Fruit fly (Drosophila melanogaster) whole organism, embryonic: Measurements from ENCODE around the gene CG15322.

Experiments used
- Abd-B ChIP-seq: fragments of 200-800 bp; sonication (Bioruptor generic); optimal IDR thresholded peaks from 2 replicates; lab custom pipeline; 2018; ENCODE audit warnings: missing biosample characterization, mild to moderate bottlenecking, missing genetic modification characterization, moderate library complexity
- CG10147 ChIP-seq: fragments of 200-800 bp; sonication (Bioruptor generic); optimal IDR thresholded peaks from 2 replicates; lab custom pipeline; 2019; ENCODE audit warnings: missing biosample characterization, mild to moderate bottlenecking, missing genetic modification characterization, moderate library complexity
- CG12219 ChIP-seq: fragments of 200-800 bp; sonication (Bioruptor generic); optimal IDR thresholded peaks from 3 replicates; lab custom pipeline; 2018; ENCODE audit warnings: missing biosample characterization, mild to moderate bottlenecking, missing genetic modification characterization
- CG12659 ChIP-seq: fragments of 200-800 bp; sonication (Bioruptor generic); optimal IDR thresholded peaks from 3 replicates; lab custom pipeline; 2017; ENCODE audit warnings: mild to moderate bottlenecking, missing biosample characterization, missing genetic modification reagents, missing genetic modification characterization
- CG13424 ChIP-seq: fragments of 200-800 bp; sonication (Bioruptor generic); optimal IDR thresholded peaks from 2 replicates; lab custom pipeline; 2019; ENCODE audit warnings: missing biosample characterization, mild to moderate bottlenecking, missing genetic modification characterization, moderate library complexity
- CG1603 ChIP-seq: fragments of 200-800 bp; sonication (Bioruptor generic); optimal IDR thresholded peaks from 2 replicates; lab custom pipeline; 2019; ENCODE audit warnings: missing biosample characterization, mild to moderate bottlenecking, missing genetic modification characterization, moderate library complexity
- CG17829 ChIP-seq: fragments of 200-800 bp; optimal IDR thresholded peaks from 2 replicates; lab custom pipeline; 2019; ENCODE audit warnings: missing biosample characterization, mild to moderate bottlenecking, missing genetic modification characterization, moderate library complexity
- CG2120 ChIP-seq: fragments of 200-800 bp; sonication (Bioruptor generic); optimal IDR thresholded peaks from 3 replicates; lab custom pipeline; 2016; ENCODE audit warnings: missing biosample characterization, missing genetic modification characterization
- CG2678 ChIP-seq: fragments of 200-800 bp; sonication (Bioruptor generic); optimal IDR thresholded peaks from 3 replicates; lab custom pipeline; 2019; ENCODE audit warnings: missing biosample characterization, mild to moderate bottlenecking, missing genetic modification characterization, moderate library complexity
- CG30020 ChIP-seq: fragments of 200-800 bp; optimal IDR thresholded peaks from 2 replicates; lab custom pipeline; 2019; ENCODE audit warnings: missing biosample characterization, mild to moderate bottlenecking, missing genetic modification characterization, moderate library complexity
- CG32532 ChIP-seq: fragments of 200-800 bp; sonication (Bioruptor generic); IDR thresholded peaks from 2 replicates; pipeline ENCODE4 v1.3.6; 2022; ENCODE audit warnings: missing biosample characterization, missing genetic modification characterization
- CG42726 ChIP-seq: fragments of 200-800 bp; sonication (Bioruptor generic); IDR thresholded peaks from 2 replicates; pipeline ENCODE4 v1.3.6; 2022; ENCODE audit warnings: missing biosample characterization, missing genetic modification characterization; ENCODE audit not compliant: partially characterized antibody
- CG4328 ChIP-seq: fragments of 200-800 bp; sonication (Bioruptor generic); optimal IDR thresholded peaks from 3 replicates; lab custom pipeline; 2017; ENCODE audit warnings: missing biosample characterization, missing genetic modification reagents, missing genetic modification characterization
- CG4617 ChIP-seq: fragments of 200-800 bp; sonication (Bioruptor generic); optimal IDR thresholded peaks from 3 replicates; lab custom pipeline; 2016; ENCODE audit warnings: missing biosample characterization, missing genetic modification characterization, borderline replicate concordance
- CG6272 ChIP-seq: fragments of 200-800 bp; sonication (Bioruptor generic); IDR thresholded peaks from 2 replicates; pipeline ENCODE4 v1.3.6; 2022; ENCODE audit warnings: missing biosample characterization, missing genetic modification characterization
- CG7839 ChIP-seq: fragments of 200-800 bp; sonication (Bioruptor generic); optimal IDR thresholded peaks from 3 replicates; lab custom pipeline; 2018; ENCODE audit warnings: missing biosample characterization, mild to moderate bottlenecking, missing genetic modification characterization, moderate library complexity
- CoRest ChIP-seq: fragments of 200-800 bp; sonication (Bioruptor generic); optimal IDR thresholded peaks from 3 replicates; lab custom pipeline; 2018; ENCODE audit warnings: missing biosample characterization, mild to moderate bottlenecking, missing genetic modification characterization, moderate library complexity
- Dbx ChIP-seq: fragments of 200-800 bp; sonication (Bioruptor generic); IDR thresholded peaks from 3 replicates; pipeline ENCODE4 v1.3.6; 2022; ENCODE audit warnings: missing biosample characterization, missing genetic modification characterization
- Dref ChIP-seq: fragments of 200-800 bp; sonication (Bioruptor generic); IDR thresholded peaks from 2 replicates; pipeline ENCODE4 v1.3.6; 2022; ENCODE audit warnings: missing biosample characterization, missing genetic modification characterization
- Ets97D ChIP-seq: fragments of 200-800 bp; sonication (Bioruptor generic); optimal IDR thresholded peaks from 3 replicates; lab custom pipeline; 2016; ENCODE audit warnings: missing biosample characterization, missing genetic modification characterization
- HLH4C ChIP-seq: fragments of 200-800 bp; sonication (Bioruptor generic); IDR thresholded peaks from 3 replicates; pipeline ENCODE4 v1.3.6; 2022; ENCODE audit warnings: missing biosample characterization, missing genetic modification characterization; ENCODE audit not compliant: partially characterized antibody
- HmgZ ChIP-seq: fragments of 200-800 bp; sonication (Bioruptor generic); optimal IDR thresholded peaks from 2 replicates; lab custom pipeline; 2018; ENCODE audit warnings: missing biosample characterization, mild to moderate bottlenecking, missing genetic modification characterization
- MBD-R2 ChIP-seq: fragments of 200-800 bp; sonication (Bioruptor generic); IDR thresholded peaks from 2 replicates; pipeline ENCODE4 v1.3.6; 2022; ENCODE audit warnings: missing biosample characterization, missing genetic modification characterization
- Med ChIP-seq: fragments of 200-800 bp; sonication (Bioruptor generic); peaks from one replicate; lab custom pipeline; 2016; ENCODE audit warnings: missing biosample characterization, missing genetic modification characterization, mild to moderate bottlenecking, inconsistent platforms, moderate library complexity
- NfI ChIP-seq: fragments of 200-800 bp; sonication (Bioruptor generic); optimal IDR thresholded peaks from 3 replicates; lab custom pipeline; 2018; ENCODE audit warnings: missing biosample characterization, mild to moderate bottlenecking, missing genetic modification characterization, moderate library complexity
- Oaz ChIP-seq: fragments of 200-800 bp; sonication (Bioruptor generic); IDR thresholded peaks from 2 replicates; pipeline ENCODE4 v1.3.6; 2022; ENCODE audit warnings: missing biosample characterization, missing genetic modification characterization
- Stat92E ChIP-seq, 3 experiments: fragments of >200 bp in 2 of 3; fragments of 200-800 bp in 1 of 3; sonication (Bioruptor generic) in 1 of 3; optimal IDR thresholded peaks; 2 replicates each; lab custom pipeline; 2017 to 2019; ENCODE audit warnings: missing biosample characterization in 3 of 3, missing genetic modification characterization in 3 of 3, mild to moderate bottlenecking in 1 of 3, moderate library complexity in 1 of 3
- ase ChIP-seq: fragments of 200-800 bp; sonication (Bioruptor generic); IDR thresholded peaks from 3 replicates; pipeline ENCODE4 v1.3.6; 2022; ENCODE audit warnings: missing biosample characterization, missing genetic modification characterization
- esg ChIP-seq: fragments of 200-800 bp; sonication (Bioruptor generic); conservative IDR thresholded peaks from 2 replicates; pipeline ENCODE4 v1.3.6; 2022; ENCODE audit warnings: missing biosample characterization, missing genetic modification characterization
- exex ChIP-seq: fragments of 200-800 bp; sonication (Bioruptor generic); optimal IDR thresholded peaks from 4 replicates; lab custom pipeline; 2018; ENCODE audit warnings: missing biosample characterization, mild to moderate bottlenecking, missing genetic modification characterization, moderate library complexity
- gfzf ChIP-seq: fragments of 200-800 bp; sonication (Bioruptor generic); optimal IDR thresholded peaks from 2 replicates; lab custom pipeline; 2016; ENCODE audit warnings: missing biosample characterization, mild to moderate bottlenecking, missing genetic modification characterization, moderate library complexity
- inv ChIP-seq: fragments of 200-800 bp; sonication (Bioruptor generic); IDR thresholded peaks from 2 replicates; pipeline ENCODE4 v1.3.6; 2022; ENCODE audit warnings: missing biosample characterization, missing genetic modification characterization; ENCODE audit not compliant: partially characterized antibody
- lab ChIP-seq: fragments of 200-800 bp; sonication (Bioruptor generic); optimal IDR thresholded peaks from 3 replicates; lab custom pipeline; 2017; ENCODE audit warnings: missing biosample characterization, missing genetic modification characterization, mild to moderate bottlenecking, moderate library complexity, missing genetic modification reagents
- lilli ChIP-seq: fragments of 200-800 bp; sonication (Bioruptor generic); optimal IDR thresholded peaks from 3 replicates; lab custom pipeline; 2016; ENCODE audit warnings: missing biosample characterization, missing genetic modification characterization
- mam ChIP-seq: fragments of 200-800 bp; sonication (Bioruptor generic); optimal IDR thresholded peaks from 3 replicates; lab custom pipeline; 2016; ENCODE audit warnings: missing biosample characterization, missing genetic modification characterization
- mirr ChIP-seq: fragments of 200-800 bp; sonication (Bioruptor generic); optimal IDR thresholded peaks from 3 replicates; lab custom pipeline; 2018; ENCODE audit warnings: missing biosample characterization, mild to moderate bottlenecking, missing genetic modification characterization
- nerfin-2 ChIP-seq: fragments of 200-800 bp; sonication (Bioruptor generic); IDR thresholded peaks from 2 replicates; pipeline ENCODE4 v1.3.6; 2022; ENCODE audit warnings: missing biosample characterization, missing genetic modification characterization; ENCODE audit not compliant: partially characterized antibody
- prd ChIP-seq, 3 experiments: fragments of >200 bp in 2 of 3; fragments of 200-800 bp in 1 of 3; sonication (Bioruptor generic) in 1 of 3; optimal IDR thresholded peaks in 2 of 3; IDR thresholded peaks in 1 of 3; 2 replicates in 2 of 3; 3 replicates in 1 of 3; pipeline versions ENCODE4 v1.3.6 to Lab custom; 2017 to 2022; ENCODE audit warnings: missing biosample characterization in 1 of 3, missing genetic modification characterization in 1 of 3
- ranshi ChIP-seq: fragments of 200-800 bp; sonication (Bioruptor generic); IDR thresholded peaks from 2 replicates; pipeline ENCODE4 v1.3.6; 2022; ENCODE audit warnings: missing biosample characterization, missing genetic modification characterization
- seq ChIP-seq: fragments of 200-800 bp; sonication (Bioruptor generic); IDR thresholded peaks from 2 replicates; pipeline ENCODE4 v1.3.6; 2022; ENCODE audit warnings: missing biosample characterization, missing genetic modification characterization
- sim ChIP-seq: fragments of 200-800 bp; sonication (Bioruptor generic); IDR thresholded peaks from 2 replicates; pipeline ENCODE4 v1.3.6; 2022; ENCODE audit warnings: missing biosample characterization, missing genetic modification characterization
- slbo ChIP-seq: fragments of 200-800 bp; sonication (Bioruptor generic); IDR thresholded peaks from 2 replicates; pipeline ENCODE4 v1.3.6; 2022; ENCODE audit warnings: missing biosample characterization, missing genetic modification characterization
- stwl ChIP-seq: fragments of 200-800 bp; sonication (Bioruptor generic); optimal IDR thresholded peaks from 3 replicates; lab custom pipeline; 2018; ENCODE audit warnings: missing biosample characterization, mild to moderate bottlenecking, missing genetic modification characterization, moderate library complexity
- sug ChIP-seq: fragments of 200-800 bp; optimal IDR thresholded peaks from 2 replicates; lab custom pipeline; 2019; ENCODE audit warnings: missing biosample characterization, mild to moderate bottlenecking, missing genetic modification characterization, moderate library complexity
- tin ChIP-seq: fragments of 200-800 bp; sonication (Bioruptor generic); optimal IDR thresholded peaks from 3 replicates; lab custom pipeline; 2016; ENCODE audit warnings: missing biosample characterization, missing genetic modification characterization
- trem ChIP-seq: fragments of 200-800 bp; optimal IDR thresholded peaks from 3 replicates; lab custom pipeline; 2019; ENCODE audit warnings: missing biosample characterization, mild to moderate bottlenecking, missing genetic modification characterization, moderate library complexity
- unpg ChIP-seq: fragments of 200-800 bp; sonication (Bioruptor generic); optimal IDR thresholded peaks from 3 replicates; lab custom pipeline; 2018; ENCODE audit warnings: missing biosample characterization, mild to moderate bottlenecking, missing genetic modification characterization, moderate library complexity
- vvl ChIP-seq: fragments of 200-800 bp; sonication (Bioruptor generic); IDR thresholded peaks from 2 replicates; pipeline ENCODE4 v1.3.6; 2022; ENCODE audit warnings: missing biosample characterization, missing genetic modification characterization

Gene CG15322

DNA sequence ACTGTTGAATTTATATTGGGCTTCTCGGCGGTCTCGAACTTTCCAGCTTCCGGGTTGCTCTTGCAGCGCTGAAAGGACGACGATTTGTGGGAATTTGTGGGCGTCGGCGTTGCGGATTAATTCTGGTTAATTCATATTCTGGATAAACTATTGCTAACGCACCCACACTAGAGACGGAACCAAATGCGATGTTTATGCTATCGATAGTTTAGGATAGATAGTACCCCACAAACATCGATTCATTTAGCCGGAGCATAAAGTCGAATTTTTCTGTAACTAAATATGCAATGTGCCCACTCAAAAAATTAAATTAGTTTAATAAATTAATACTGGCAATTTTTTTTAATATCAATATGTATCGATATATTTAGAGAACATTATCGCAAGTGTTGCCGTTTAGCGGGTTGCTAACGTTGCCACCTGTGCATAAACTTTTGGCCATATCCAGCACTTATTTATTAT is 26.3 kb downstream of the CG15322 start, which contains the start of gene Rab35 (continued):
- TF ChIP-seq lilli (GFP tag; lab: Kevin White, UChicago), result peak; percentile 48
- TF ChIP-seq CG4617 (GFP tag; lab: Kevin White, UChicago), result peak; percentile 84
- TF ChIP-seq trem (tag; lab: Kevin White, UChicago), result peak; percentile 65
- peak; percentile 12; the same call in 1 of the 2 replicates for TF ChIP-seq ranshi (GFP tag; lab: Robert Waterston, UW)
- TF ChIP-seq gfzf (GFP tag; lab: Kevin White, UChicago), result peak; percentile 4
- peak; percentile 24 for TF ChIP-seq NfI (GFP tag; lab: Kevin White, UChicago)
- TF ChIP-seq nerfin-2, result peak; percentile 91
- TF ChIP-seq seq (GFP tag; lab: Robert Waterston, UW), result no peak
- TF ChIP-seq Dref, result peak; percentile 77
- peak; percentile 7 for TF ChIP-seq CG7839 (tag; lab: Kevin White, UChicago)
- no peak for TF ChIP-seq CG4328 (GFP tag; lab: Kevin White, UChicago)
- TF ChIP-seq vvl (GFP tag; lab: Robert Waterston, UW), result peak; percentile 34; the same call in 1 of the 2 replicates
- peak; percentile 31 for TF ChIP-seq CG12659 (GFP tag; lab: Kevin White, UChicago)
- peak; percentile 66 for TF ChIP-seq Med (GFP tag; lab: Kevin White, UChicago)
- peak; percentile 41; the same call in 1 of the 3 replicates for TF ChIP-seq Dbx (GFP tag; lab: Robert Waterston, UW)
- peak; percentile 68 for TF ChIP-seq CG30020 (tag; lab: Kevin White, UChicago)
- TF ChIP-seq CG32532 (GFP tag; lab: Robert Waterston, UW), result 0 out of 2 replicates have a peak, but pooled peaks have one; percentile 13
- peak; percentile 4 for TF ChIP-seq CG2678 (tag; lab: Kevin White, UChicago)
- TF ChIP-seq MBD-R2 (GFP tag; lab: Robert Waterston, UW), result no peak
- TF ChIP-seq Oaz (GFP tag; lab: Robert Waterston, UW), result no peak
- TF ChIP-seq unpg (GFP tag; lab: Kevin White, UChicago), result peak; percentile 13
- TF ChIP-seq lab (GFP tag; lab: Kevin White, UChicago), result peak; percentile 25
- TF ChIP-seq HLH4C (GFP tag; lab: Robert Waterston, UW), result peak; percentile 92
- TF ChIP-seq exex (tag; lab: Kevin White, UChicago), result no peak
- peak; percentile 1 for TF ChIP-seq CG13424 (tag; lab: Kevin White, UChicago)
- TF ChIP-seq slbo (GFP tag; lab: Robert Waterston, UW), result peak; percentile 9; the same call in 1 of the 2 replicates
- no peak for TF ChIP-seq prd (optimal IDR thresholded peaks at IDR 0.05; lab: Kevin White, UChicago)
- peak; percentile 38; the same call in 1 of the 3 replicates for TF ChIP-seq prd (GFP tag; IDR thresholded peaks at IDR 0.05; lab: Robert Waterston, UW)
- peak; percentile 54 for TF ChIP-seq stwl
- TF ChIP-seq inv (GFP tag; lab: Robert Waterston, UW), result peak; percentile 95
- no peak for TF ChIP-seq mirr (GFP tag; lab: Kevin White, UChicago)
- TF ChIP-seq CG6272 (GFP tag; lab: Robert Waterston, UW), result no peak
- TF ChIP-seq CG17829 (tag; lab: Kevin White, UChicago), result peak; percentile 17
- TF ChIP-seq CoRest (tag; lab: Kevin White, UChicago), result peak; percentile 30
- peak; percentile 18 for TF ChIP-seq tin
- peak; percentile 24 for TF ChIP-seq CG10147 (GFP tag; lab: Kevin White, UChicago)
- peak; percentile 82 for TF ChIP-seq CG1603 (tag; lab: Kevin White, UChicago)
- TF ChIP-seq ase (GFP tag; lab: Robert Waterston, UW), result no peak
- no peak for TF ChIP-seq CG12219 (GFP tag; lab: Kevin White, UChicago)
- peak; percentile 49 for TF ChIP-seq CG2120 (GFP tag; lab: Kevin White, UChicago)
- TF ChIP-seq sug (tag; lab: Kevin White, UChicago), result peak; percentile 34
- TF ChIP-seq Stat92E (GFP tag; optimal IDR thresholded peaks at IDR 0.05; lab: Kevin White, UChicago), result peak in 1 of 3 experiments; percentile 16
- TF ChIP-seq esg (GFP tag; lab: Robert Waterston, UW), result 0 out of 2 replicates have a peak, but pooled peaks have one; percentile 13
- TF ChIP-seq HmgZ (tag; lab: Kevin White, UChicago), result peak; percentile 40
- peak; percentile 84; the same call in 1 of the 2 replicates for TF ChIP-seq CG42726 (GFP tag; lab: Robert Waterston, UW)
- peak; percentile 3 for TF ChIP-seq Abd-B
- peak; percentile 44 for TF ChIP-seq Ets97D (GFP tag; lab: Kevin White, UChicago)
- no peak for TF ChIP-seq sim (GFP tag; lab: Robert Waterston, UW)
- peak; percentile 37 for TF ChIP-seq mam
